Worm (Caenorhabditis elegans): ENCODE measurements around the gene dot-1.4.

DNA sequence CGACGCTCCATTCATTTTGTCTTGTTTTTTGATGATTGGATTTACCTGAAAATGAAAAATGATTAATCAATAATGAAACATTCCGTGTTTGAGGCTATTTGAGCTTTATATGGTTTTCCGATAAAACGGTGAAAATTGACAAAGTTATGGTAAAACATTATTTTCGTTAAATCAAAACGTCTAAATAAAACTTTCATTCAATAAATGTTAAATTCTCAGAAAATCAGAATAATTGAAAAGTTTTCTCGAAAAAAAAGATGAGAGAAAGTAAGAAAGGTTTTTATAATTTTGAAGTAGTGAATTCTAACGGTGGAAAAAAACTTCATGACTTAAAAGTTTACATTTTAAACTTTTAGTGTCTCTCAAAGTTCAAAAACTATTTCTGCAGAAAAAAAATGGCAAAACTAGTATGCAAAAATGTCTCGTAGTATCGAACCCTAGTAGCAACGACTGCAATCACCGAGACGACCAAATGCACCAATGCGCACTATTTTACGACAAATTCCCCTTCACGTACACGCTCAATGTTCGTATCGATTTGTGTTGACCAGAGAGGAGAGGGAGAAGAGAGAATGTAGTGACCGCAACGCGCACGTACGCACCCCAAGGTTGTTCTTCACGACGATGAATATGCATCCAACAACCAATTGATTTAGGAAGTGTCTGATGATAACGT lies 15.5 kb upstream of the dot-1.4 start, which contains the start of gene nfya-1:
- TF ChIP-seq flt-1 (GFP tag; IDR thresholded peaks at IDR 0.05), result no peak
- no peak for TF ChIP-seq tbx-11 (GFP tag; IDR thresholded peaks at IDR 0.05)
- TF ChIP-seq F13C5.2 (tag; optimal IDR thresholded peaks at IDR 0.05), result peak; percentile 9
- no peak for TF ChIP-seq B0310.2 (tag; optimal IDR thresholded peaks at IDR 0.05)
- no peak for TF ChIP-seq hmbx-1 (tag; optimal IDR thresholded peaks at IDR 0.05)
- TF ChIP-seq hmg-4 (GFP tag; optimal IDR thresholded peaks at IDR 0.05), result no peak
- TF ChIP-seq ets-7 (tag; optimal IDR thresholded peaks at IDR 0.05), result no peak
- no peak for TF ChIP-seq aly-1 (tag; optimal IDR thresholded peaks at IDR 0.05)
- no peak for TF ChIP-seq ceh-13 (GFP tag; optimal IDR thresholded peaks at IDR 0.05)
- no peak for TF ChIP-seq hnd-1 (tag; optimal IDR thresholded peaks at IDR 0.05)
- no peak for TF ChIP-seq ama-1 (optimal IDR thresholded peaks at IDR 0.05)
- no peak for TF ChIP-seq scrt-1 (GFP tag; IDR thresholded peaks at IDR 0.05)
